Worm (Caenorhabditis elegans) whole organism, young adult: Measurements from ENCODE around the gene srw-33.

Experiments used
- B0035.1 ChIP-seq: sonication (generic microtip); optimal IDR thresholded peaks from 2 replicates; lab custom pipeline; 2016; ENCODE audit warnings: missing genetic modification characterization, mild to moderate bottlenecking, missing compliant biosample characterization, missing genotype, missing genetic modification reagents
- C06A6.2 ChIP-seq: fragments of 200-800 bp; sonication (Bioruptor generic); conservative IDR thresholded peaks from 2 replicates; pipeline ENCODE4 v1.3.6; 2022; ENCODE audit warnings: missing genetic modification characterization, missing compliant biosample characterization
- C17E4.6 ChIP-seq: fragments of 200-800 bp; sonication (Bioruptor generic); IDR thresholded peaks from 2 replicates; pipeline ENCODE4 v1.3.6; 2022; ENCODE audit warnings: missing genetic modification reagents, missing genetic modification characterization, missing compliant biosample characterization
- F22D6.2 ChIP-seq: sonication (generic microtip); optimal IDR thresholded peaks from 2 replicates; lab custom pipeline; 2016; ENCODE audit warnings: mild to moderate bottlenecking, missing genetic modification characterization, missing compliant biosample characterization
- F52B5.7 ChIP-seq: sonication (generic microtip); optimal IDR thresholded peaks from 2 replicates; lab custom pipeline; 2016; ENCODE audit warnings: mild to moderate bottlenecking, missing genetic modification characterization, missing compliant biosample characterization
- F57C9.4 ChIP-seq: sonication (generic microtip); optimal IDR thresholded peaks from 2 replicates; lab custom pipeline; 2017; ENCODE audit warnings: mild to moderate bottlenecking, missing genetic modification characterization, missing compliant biosample characterization
- K11D2.4 ChIP-seq: fragments of 200-800 bp; sonication (Bioruptor generic); IDR thresholded peaks from 2 replicates; pipeline ENCODE4 v1.3.6; 2022; ENCODE audit warnings: missing genetic modification reagents, missing genetic modification characterization, missing compliant biosample characterization
- K12H6.12 ChIP-seq: fragments of 200-800 bp; sonication (Bioruptor generic); optimal IDR thresholded peaks from 2 replicates; lab custom pipeline; 2018; ENCODE audit warnings: mild to moderate bottlenecking, missing genetic modification characterization, missing compliant biosample characterization
- T07F8.4 ChIP-seq: sonication (generic microtip); optimal IDR thresholded peaks from 2 replicates; lab custom pipeline; 2016; ENCODE audit warnings: mild to moderate bottlenecking, missing genetic modification characterization, moderate library complexity, missing compliant biosample characterization
- Y53F4B.3 ChIP-seq: fragments of 200-800 bp; sonication (Bioruptor generic); IDR thresholded peaks from 2 replicates; pipeline ENCODE4 v1.3.6; 2022; ENCODE audit warnings: missing genetic modification reagents, missing genetic modification characterization, missing compliant biosample characterization
- Y56A3A.18 ChIP-seq: fragments of 200-800 bp; sonication (Bioruptor generic); IDR thresholded peaks from 2 replicates; pipeline ENCODE4 v1.3.6; 2022; ENCODE audit warnings: missing genetic modification reagents, missing genetic modification characterization, missing compliant biosample characterization
- Y79H2A.3 ChIP-seq: fragments of 200-800 bp; sonication (Bioruptor generic); conservative IDR thresholded peaks from 2 replicates; pipeline ENCODE4 v1.3.6; 2022; ENCODE audit warnings: missing genetic modification reagents, missing genetic modification characterization, missing compliant biosample characterization
- akir-1 ChIP-seq: fragments of 200-800 bp; sonication (Bioruptor generic); optimal IDR thresholded peaks from 2 replicates; lab custom pipeline; 2018; ENCODE audit warnings: mild to moderate bottlenecking, missing genetic modification characterization, moderate library complexity, missing compliant biosample characterization
- attf-3 ChIP-seq: fragments of 200-800 bp; sonication (Bioruptor generic); conservative IDR thresholded peaks from 2 replicates; pipeline ENCODE4 v1.3.6; 2022; ENCODE audit warnings: missing genetic modification reagents, missing genetic modification characterization, missing compliant biosample characterization
- attf-6 ChIP-seq: fragments of 200-800 bp; sonication (Bioruptor generic); IDR thresholded peaks from 2 replicates; pipeline ENCODE4 v1.3.6; 2022; ENCODE audit warnings: missing genetic modification reagents, missing genetic modification characterization, missing compliant biosample characterization
- cebp-1 ChIP-seq, 2 experiments: fragments of 200-800 bp in 1 of 2; sonication (Bioruptor generic) in 1 of 2; sonication (generic microtip) in 1 of 2; IDR thresholded peaks in 1 of 2; optimal IDR thresholded peaks in 1 of 2; 2 replicates each; pipeline versions ENCODE4 v1.3.6 to Lab custom; 2017 to 2022; ENCODE audit warnings: missing compliant biosample characterization in 2 of 2, missing genetic modification characterization in 2 of 2, mild to moderate bottlenecking in 1 of 2, missing genetic modification reagents in 1 of 2, moderate library complexity in 1 of 2
- cebp-2 ChIP-seq: fragments of 200-800 bp; sonication (Bioruptor generic); IDR thresholded peaks from 2 replicates; pipeline ENCODE4 v1.3.6; 2022; ENCODE audit warnings: missing genetic modification characterization, missing compliant biosample characterization
- ceh-40 ChIP-seq: fragments of 200-800 bp; sonication (Bioruptor generic); IDR thresholded peaks from 2 replicates; pipeline ENCODE4 v1.3.6; 2022; ENCODE audit warnings: missing genetic modification characterization, missing compliant biosample characterization
- ceh-58 ChIP-seq: fragments of 200-800 bp; sonication (Bioruptor generic); IDR thresholded peaks from 2 replicates; pipeline ENCODE4 v1.3.6; 2022; ENCODE audit warnings: missing genetic modification characterization, missing compliant biosample characterization
- die-1 ChIP-seq: sonication (generic microtip); optimal IDR thresholded peaks from 2 replicates; lab custom pipeline; 2016; ENCODE audit warnings: missing genotype, mild to moderate bottlenecking, missing genetic modification characterization, missing compliant biosample characterization
- egl-44 ChIP-seq: fragments of 200-800 bp; sonication (Bioruptor generic); IDR thresholded peaks from 2 replicates; pipeline ENCODE4 v1.3.6; 2022; ENCODE audit warnings: missing genetic modification reagents, missing genetic modification characterization, missing compliant biosample characterization
- ekl-4 ChIP-seq: fragments of 200-800 bp; sonication (Bioruptor generic); IDR thresholded peaks from 2 replicates; pipeline ENCODE4 v1.3.6; 2022; ENCODE audit warnings: missing genetic modification reagents, missing genetic modification characterization, missing compliant biosample characterization
- fkh-3 ChIP-seq: sonication (generic microtip); optimal IDR thresholded peaks from 2 replicates; lab custom pipeline; 2016; ENCODE audit warnings: mild to moderate bottlenecking, missing genetic modification characterization, missing compliant biosample characterization
- lag-1 ChIP-seq: fragments of 200-800 bp; sonication (Bioruptor generic); IDR thresholded peaks from 2 replicates; pipeline ENCODE4 v1.3.6; 2022; ENCODE audit warnings: missing genetic modification reagents, missing genetic modification characterization, missing compliant biosample characterization
- let-607 ChIP-seq, 2 experiments: fragments of 200-800 bp in 1 of 2; sonication (Bioruptor generic) in 1 of 2; sonication (generic microtip) in 1 of 2; optimal IDR thresholded peaks; 2 replicates each; lab custom pipeline; 2016 to 2018; ENCODE audit warnings: mild to moderate bottlenecking in 2 of 2, missing compliant biosample characterization in 2 of 2, missing genetic modification characterization in 2 of 2, moderate library complexity in 2 of 2, missing genotype in 1 of 2
- lin-40 ChIP-seq: sonication (generic microtip); optimal IDR thresholded peaks from 2 replicates; lab custom pipeline; 2016; ENCODE audit warnings: missing genetic modification characterization, mild to moderate bottlenecking, missing compliant biosample characterization, missing genotype, missing genetic modification reagents
- lin-54 ChIP-seq: fragments of 200-800 bp; sonication (Bioruptor generic); optimal IDR thresholded peaks from 2 replicates; lab custom pipeline; 2018; ENCODE audit warnings: mild to moderate bottlenecking, missing genetic modification characterization, missing compliant biosample characterization
- lir-1 ChIP-seq: fragments of 200-800 bp; sonication (Bioruptor generic); conservative IDR thresholded peaks from 2 replicates; pipeline ENCODE4 v1.3.6; 2022; ENCODE audit warnings: missing genetic modification reagents, missing genetic modification characterization, missing compliant biosample characterization
- lsl-1 ChIP-seq: fragments of 200-800 bp; sonication (Bioruptor generic); optimal IDR thresholded peaks from 2 replicates; lab custom pipeline; 2018; ENCODE audit warnings: mild to moderate bottlenecking, missing genetic modification characterization, moderate library complexity, missing compliant biosample characterization
- madf-6 ChIP-seq: fragments of 200-800 bp; sonication (Bioruptor generic); IDR thresholded peaks from 2 replicates; pipeline ENCODE4 v1.3.6; 2022; ENCODE audit warnings: missing genetic modification reagents, missing genetic modification characterization, missing compliant biosample characterization
- nfya-1 ChIP-seq: sonication (generic microtip); optimal IDR thresholded peaks from 2 replicates; lab custom pipeline; 2017; ENCODE audit warnings: antibody characterized with exemption, missing compliant biosample characterization, missing genetic modification characterization, borderline replicate concordance; ENCODE audit not compliant: insufficient read depth
- nhr-120 ChIP-seq: fragments of 200-800 bp; sonication (Bioruptor generic); IDR thresholded peaks from 2 replicates; pipeline ENCODE4 v1.3.6; 2022; ENCODE audit warnings: missing genetic modification characterization, missing compliant biosample characterization
- pbrm-1 ChIP-seq: fragments of 200-800 bp; sonication (Bioruptor generic); IDR thresholded peaks from 2 replicates; pipeline ENCODE4 v1.3.6; 2022; ENCODE audit warnings: missing genetic modification reagents, missing genetic modification characterization, missing compliant biosample characterization
- tbp1 ChIP-seq: fragments of 200-800 bp; sonication (Bioruptor generic); optimal IDR thresholded peaks from 2 replicates; lab custom pipeline; 2018; ENCODE audit warnings: mild to moderate bottlenecking, missing genetic modification characterization, missing compliant biosample characterization
- unc-62 ChIP-seq: fragments of 150-350 bp; optimal IDR thresholded peaks from 2 replicates; lab custom pipeline; 2014; ENCODE audit warnings: missing biosample characterization, missing genetic modification reagents, missing genetic modification characterization
- zim-3 ChIP-seq: sonication (generic microtip); optimal IDR thresholded peaks from 2 replicates; lab custom pipeline; 2017; ENCODE audit warnings: mild to moderate bottlenecking, missing genetic modification characterization, moderate library complexity, missing compliant biosample characterization
- ztf-26 ChIP-seq: sonication (generic microtip); optimal IDR thresholded peaks from 2 replicates; lab custom pipeline; 2017; ENCODE audit warnings: missing genetic modification characterization, missing compliant biosample characterization

srw-33 gene

DNA sequence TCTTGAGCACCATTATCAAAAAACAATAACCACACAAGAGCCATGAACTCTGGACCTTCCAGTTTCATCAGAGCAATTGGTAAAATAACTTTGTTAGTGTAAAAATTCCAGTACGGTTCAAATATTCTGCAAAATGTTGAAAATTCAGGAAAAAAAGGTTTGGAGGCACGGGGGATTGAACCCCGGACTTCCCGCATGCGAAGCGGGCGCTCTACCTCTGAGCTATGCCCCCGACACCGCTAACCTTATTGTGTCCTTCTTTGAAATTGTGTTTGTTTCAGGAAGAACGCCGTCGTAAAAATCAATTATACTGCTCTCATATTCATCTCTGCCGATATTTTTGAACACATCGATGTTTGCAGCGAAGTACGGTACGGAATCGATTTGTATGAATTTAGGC lies 28.5 kb upstream of the srw-33 start (continued):
- TF ChIP-seq lin-40 (tag; lab: Kevin White, UChicago) (no peak), ceh-58 (GFP tag; lab: Robert Waterston, UW) (no peak), F52B5.7 (tag; lab: Kevin White, UChicago) (no peak), F57C9.4 (tag; lab: Kevin White, UChicago) (no peak), egl-44 (GFP tag; lab: Robert Waterston, UW) (0 out of 2 replicates have a peak, but pooled peaks have one; percentile 36), Y53F4B.3 (GFP tag; lab: Robert Waterston, UW) (no peak), zim-3 (tag; lab: Kevin White, UChicago) (no peak), ceh-40 (GFP tag; lab: Robert Waterston, UW) (no peak), ztf-26 (no peak), lir-1 (GFP tag; lab: Robert Waterston, UW) (no peak), F22D6.2 (tag; lab: Kevin White, UChicago) (no peak), fkh-3 (tag; lab: Kevin White, UChicago) (peak; percentile 44), Y56A3A.18 (GFP tag; lab: Robert Waterston, UW) (no peak), Y79H2A.3 (GFP tag; lab: Robert Waterston, UW) (no peak), K12H6.12 (tag; lab: Kevin White, UChicago) (no peak), cebp-2 (GFP tag; lab: Robert Waterston, UW) (no peak), unc-62 (GFP tag; lab: Kevin White, UChicago) (no peak), K11D2.4 (no peak), C06A6.2 (GFP tag; lab: Robert Waterston, UW) (no peak), akir-1 (GFP tag; lab: Kevin White, UChicago) (no peak), nfya-1 (tag; lab: Kevin White, UChicago) (no peak), ekl-4 (GFP tag; lab: Robert Waterston, UW) (no peak), tbp1 (peak; percentile 88), let-607 (tag; optimal IDR thresholded peaks at IDR 0.05; lab: Kevin White, UChicago) (peak in 1 of 2 experiments; percentile 4), C17E4.6 (GFP tag; lab: Robert Waterston, UW) (no peak), nhr-120 (GFP tag; lab: Robert Waterston, UW) (no peak), pbrm-1 (GFP tag; lab: Robert Waterston, UW) (peak; percentile 51; the same call in 1 of the 2 replicates), lag-1 (GFP tag; lab: Robert Waterston, UW) (no peak), lin-54 (GFP tag; lab: Kevin White, UChicago) (peak; percentile 30), T07F8.4 (tag; lab: Kevin White, UChicago) (no peak), attf-6 (GFP tag; lab: Robert Waterston, UW) (0 out of 2 replicates have a peak, but pooled peaks have one; percentile 35), lsl-1 (peak; percentile 27)

- TF ChIP-seq tbp1 (no peak), die-1 (tag; lab: Kevin White, UChicago) (no peak), madf-6 (GFP tag; lab: Robert Waterston, UW) (no peak), attf-3 (GFP tag; lab: Robert Waterston, UW) (no peak)
Observed at ce11 chrV:15479107-15479506, 27.8 kb upstream of the srw-33 start.

- TF ChIP-seq cebp-1 (GFP tag; IDR thresholded peaks at IDR 0.05; lab: Robert Waterston, UW) (peak; percentile 54; the same call in 1 of the 2 replicates), cebp-1 (tag; optimal IDR thresholded peaks at IDR 0.05; lab: Kevin White, UChicago) (no peak), B0035.1 (tag; lab: Kevin White, UChicago) (no peak)
- TF ChIP-seq, all 124 proteins: peak for 1
Observed at ce11 chrV:15478597-15478996, 27.3 kb upstream of the srw-33 start, which contains the start of gene C06B8.2. Gene C06B8.2 (minus strand): TSS chrV:15478749.
